Worm (Caenorhabditis elegans): ENCODE results near the gene gcy-8.

ce11 chrIV:7914991-7915390, 13.0 kb upstream of the gcy-8 start, which contains the start of gene C49H3.4:
- no peak for TF ChIP-seq snpc-1.2 (GFP tag; IDR thresholded peaks at IDR 0.05)
- no peak for TF ChIP-seq tag-97 (GFP tag; IDR thresholded peaks at IDR 0.05)
- no peak for TF ChIP-seq egl-27 (tag; optimal IDR thresholded peaks at IDR 0.05)
- TF ChIP-seq ztf-11 (tag; optimal IDR thresholded peaks at IDR 0.05): no peak
- TF ChIP-seq lin-15B (tag; optimal IDR thresholded peaks at IDR 0.05): no peak
- TF ChIP-seq lin-39 (tag; optimal IDR thresholded peaks at IDR 0.05): no peak
